Fruit fly (Drosophila melanogaster) whole organism, embryonic: Measurements from ENCODE around the gene UGP.

Experiments used
- Atf-2 ChIP-seq: fragments of 200-800 bp; sonication (Bioruptor generic); optimal IDR thresholded peaks from 2 replicates; lab custom pipeline; 2016; ENCODE audit warnings: missing biosample characterization, missing genetic modification characterization
- CG10267 ChIP-seq: fragments of 200-800 bp; sonication (Bioruptor generic); optimal IDR thresholded peaks from 2 replicates; lab custom pipeline; 2018; ENCODE audit warnings: missing biosample characterization, mild to moderate bottlenecking, missing genetic modification characterization, moderate library complexity
- CG11093 ChIP-seq: fragments of 200-800 bp; sonication (Bioruptor generic); IDR thresholded peaks from 3 replicates; pipeline ENCODE4 v1.3.6; 2022; ENCODE audit warnings: missing biosample characterization, missing genetic modification characterization
- CG11695 ChIP-seq: fragments of 200-800 bp; sonication (Bioruptor generic); IDR thresholded peaks from 3 replicates; pipeline ENCODE4 v1.3.6; 2022; ENCODE audit warnings: missing biosample characterization, missing genetic modification characterization
- CG14710 ChIP-seq: fragments of 200-800 bp; sonication (Bioruptor generic); optimal IDR thresholded peaks from 3 replicates; lab custom pipeline; 2019; ENCODE audit warnings: missing biosample characterization, mild to moderate bottlenecking, missing genetic modification characterization, moderate library complexity
- CG15479 ChIP-seq: fragments of 200-800 bp; sonication (Bioruptor generic); optimal IDR thresholded peaks from 3 replicates; lab custom pipeline; 2019; ENCODE audit warnings: missing biosample characterization, mild to moderate bottlenecking, missing genetic modification characterization, moderate library complexity
- CG16779 ChIP-seq: fragments of 200-800 bp; sonication (Bioruptor generic); IDR thresholded peaks from 2 replicates; pipeline ENCODE4 v1.3.6; 2022; ENCODE audit warnings: missing biosample characterization, missing genetic modification characterization
- CG18262 ChIP-seq: fragments of 200-800 bp; optimal IDR thresholded peaks from 3 replicates; lab custom pipeline; 2019; ENCODE audit warnings: missing biosample characterization, mild to moderate bottlenecking, missing genetic modification characterization, moderate library complexity
- CG2199 ChIP-seq: fragments of 200-800 bp; sonication (Bioruptor generic); IDR thresholded peaks from 3 replicates; pipeline ENCODE4 v1.3.6; 2022; ENCODE audit warnings: missing biosample characterization, missing genetic modification characterization
- CG30020 ChIP-seq: fragments of 200-800 bp; optimal IDR thresholded peaks from 2 replicates; lab custom pipeline; 2019; ENCODE audit warnings: missing biosample characterization, mild to moderate bottlenecking, missing genetic modification characterization, moderate library complexity
- CG31441 ChIP-seq: fragments of 200-800 bp; sonication (Bioruptor generic); IDR thresholded peaks from 2 replicates; pipeline ENCODE4 v1.3.6; 2022; ENCODE audit warnings: missing biosample characterization, missing genetic modification characterization
- CG3163 ChIP-seq: fragments of 200-800 bp; sonication (Bioruptor generic); optimal IDR thresholded peaks from 3 replicates; lab custom pipeline; 2016; ENCODE audit warnings: missing biosample characterization, missing genetic modification characterization
- CG32532 ChIP-seq: fragments of 200-800 bp; sonication (Bioruptor generic); IDR thresholded peaks from 2 replicates; pipeline ENCODE4 v1.3.6; 2022; ENCODE audit warnings: missing biosample characterization, missing genetic modification characterization
- CG3726 ChIP-seq: fragments of 200-800 bp; sonication (Bioruptor generic); IDR thresholded peaks from 3 replicates; pipeline ENCODE4, ENCODE4 v1.3.6; 2022; ENCODE audit warnings: missing biosample characterization, missing genetic modification characterization
- CG3838 ChIP-seq: fragments of 200-800 bp; sonication (Bioruptor generic); optimal IDR thresholded peaks from 3 replicates; lab custom pipeline; 2016; ENCODE audit warnings: missing biosample characterization, missing genetic modification characterization
- CG4360 ChIP-seq: fragments of 200-800 bp; sonication (Bioruptor generic); IDR thresholded peaks from 2 replicates; pipeline ENCODE4 v1.3.6; 2022; ENCODE audit warnings: missing biosample characterization, missing genetic modification characterization
- CG4617 ChIP-seq: fragments of 200-800 bp; sonication (Bioruptor generic); optimal IDR thresholded peaks from 3 replicates; lab custom pipeline; 2016; ENCODE audit warnings: missing biosample characterization, missing genetic modification characterization, borderline replicate concordance
- CG5180 ChIP-seq: fragments of 200-800 bp; sonication (Bioruptor generic); optimal IDR thresholded peaks from 3 replicates; lab custom pipeline; 2017; ENCODE audit warnings: missing biosample characterization, missing genetic modification characterization, mild to moderate bottlenecking, moderate library complexity, missing genetic modification reagents
- CG6654 ChIP-seq: fragments of 200-800 bp; sonication (Bioruptor generic); optimal IDR thresholded peaks from 2 replicates; lab custom pipeline; 2017; ENCODE audit warnings: missing biosample characterization, mild to moderate bottlenecking, missing genetic modification characterization
- CG7745 ChIP-seq: fragments of 200-800 bp; sonication (Bioruptor generic); optimal IDR thresholded peaks from 2 replicates; lab custom pipeline; 2018; ENCODE audit warnings: missing biosample characterization, mild to moderate bottlenecking, missing genetic modification characterization, moderate library complexity
- Chrac-16 ChIP-seq: fragments of 200-800 bp; sonication (Bioruptor generic); optimal IDR thresholded peaks from 3 replicates; lab custom pipeline; 2016; ENCODE audit warnings: missing biosample characterization, missing genetic modification characterization
- Ets65A ChIP-seq: fragments of 200-800 bp; sonication (Bioruptor generic); peaks from one replicate; lab custom pipeline; 2016; ENCODE audit warnings: missing biosample characterization, missing genetic modification characterization
- HLH54F ChIP-seq: fragments of 200-800 bp; sonication (Bioruptor generic); optimal IDR thresholded peaks from 3 replicates; lab custom pipeline; 2016; ENCODE audit warnings: missing biosample characterization, missing genetic modification characterization
- Lpt ChIP-seq: fragments of >200 bp; optimal IDR thresholded peaks from 2 replicates; lab custom pipeline; 2018; ENCODE audit warnings: missing biosample characterization, missing genetic modification characterization
- Mad ChIP-seq: fragments of 200-800 bp; sonication (Bioruptor generic); optimal IDR thresholded peaks from 2 replicates; lab custom pipeline; 2016; ENCODE audit warnings: missing biosample characterization, missing genetic modification characterization
- Mrtf ChIP-seq: fragments of 200-800 bp; sonication (Bioruptor generic); IDR thresholded peaks from 3 replicates; pipeline ENCODE4 v1.3.6; 2022; ENCODE audit warnings: missing biosample characterization, missing genetic modification characterization
- Neu2 ChIP-seq: fragments of 200-800 bp; sonication (Bioruptor generic); optimal IDR thresholded peaks from 3 replicates; lab custom pipeline; 2016; ENCODE audit warnings: missing biosample characterization, missing genetic modification characterization, borderline replicate concordance
- Nf-YA ChIP-seq: fragments of 200-800 bp; sonication (Bioruptor generic); IDR thresholded peaks from 2 replicates; pipeline ENCODE4 v1.3.6; 2022; ENCODE audit warnings: missing biosample characterization, missing genetic modification characterization
- Nf-YB ChIP-seq: fragments of 200-800 bp; sonication (Bioruptor generic); optimal IDR thresholded peaks from 3 replicates; lab custom pipeline; 2019; ENCODE audit warnings: missing biosample characterization, mild to moderate bottlenecking, missing genetic modification characterization, moderate library complexity
- Ssrp ChIP-seq: fragments of 200-800 bp; sonication (Bioruptor generic); optimal IDR thresholded peaks from 2 replicates; lab custom pipeline; 2018; ENCODE audit warnings: missing biosample characterization, mild to moderate bottlenecking, missing genetic modification characterization, moderate library complexity
- Usf ChIP-seq: fragments of 200-800 bp; sonication (Bioruptor generic); optimal IDR thresholded peaks from 2 replicates; lab custom pipeline; 2017; ENCODE audit warnings: missing genotype, missing biosample characterization, missing genetic modification characterization
- Xbp1 ChIP-seq: fragments of 200-800 bp; sonication (Bioruptor generic); optimal IDR thresholded peaks from 3 replicates; lab custom pipeline; 2016; ENCODE audit warnings: missing biosample characterization, mild to moderate bottlenecking, missing genetic modification characterization
- ac ChIP-seq: fragments of 200-800 bp; sonication (Bioruptor generic); optimal IDR thresholded peaks from 3 replicates; lab custom pipeline; 2017; ENCODE audit warnings: missing biosample characterization, mild to moderate bottlenecking, missing genetic modification characterization
- ase ChIP-seq: fragments of 200-800 bp; sonication (Bioruptor generic); IDR thresholded peaks from 3 replicates; pipeline ENCODE4 v1.3.6; 2022; ENCODE audit warnings: missing biosample characterization, missing genetic modification characterization
- az2 ChIP-seq: fragments of 200-800 bp; sonication (Bioruptor generic); optimal IDR thresholded peaks from 3 replicates; lab custom pipeline; 2016; ENCODE audit warnings: missing biosample characterization, missing genetic modification characterization
- corto ChIP-seq: fragments of 200-800 bp; sonication (Bioruptor generic); optimal IDR thresholded peaks from 2 replicates; lab custom pipeline; 2016; ENCODE audit warnings: missing biosample characterization, mild to moderate bottlenecking, missing genetic modification characterization, moderate library complexity
- dm ChIP-seq: fragments of 200-800 bp; sonication (Bioruptor generic); optimal IDR thresholded peaks from 3 replicates; lab custom pipeline; 2016; ENCODE audit warnings: missing biosample characterization, missing genetic modification characterization
- emc ChIP-seq: fragments of 200-800 bp; sonication (Bioruptor generic); optimal IDR thresholded peaks from 2 replicates; lab custom pipeline; 2016; ENCODE audit warnings: missing biosample characterization, missing genetic modification characterization
- insv ChIP-seq, 2 experiments: fragments of 200-800 bp; sonication (Bioruptor generic); optimal IDR thresholded peaks; 3 replicates each; lab custom pipeline; 2016 to 2018; ENCODE audit warnings: missing biosample characterization in 2 of 2, missing genetic modification characterization in 2 of 2
- maf-S ChIP-seq: fragments of 200-800 bp; sonication (Bioruptor generic); optimal IDR thresholded peaks from 2 replicates; lab custom pipeline; 2016; ENCODE audit warnings: missing biosample characterization, missing genetic modification characterization
- nerfin-2 ChIP-seq: fragments of 200-800 bp; sonication (Bioruptor generic); IDR thresholded peaks from 2 replicates; pipeline ENCODE4 v1.3.6; 2022; ENCODE audit warnings: missing biosample characterization, missing genetic modification characterization; ENCODE audit not compliant: partially characterized antibody
- p53 ChIP-seq: fragments of 200-800 bp; sonication (Bioruptor generic); optimal IDR thresholded peaks from 2 replicates; lab custom pipeline; 2016; ENCODE audit warnings: missing biosample characterization, missing genetic modification characterization
- pfk ChIP-seq: fragments of 200-800 bp; sonication (Bioruptor generic); optimal IDR thresholded peaks from 2 replicates; lab custom pipeline; 2018; ENCODE audit warnings: missing biosample characterization, mild to moderate bottlenecking, missing genetic modification characterization, moderate library complexity
- phol ChIP-seq: fragments of 200-800 bp; sonication (Bioruptor generic); optimal IDR thresholded peaks from 3 replicates; lab custom pipeline; 2018; ENCODE audit warnings: missing biosample characterization, mild to moderate bottlenecking, missing genetic modification characterization, moderate library complexity
- repo ChIP-seq: fragments of 200-800 bp; sonication (Bioruptor generic); optimal IDR thresholded peaks from 2 replicates; lab custom pipeline; 2016; ENCODE audit warnings: missing biosample characterization, missing genetic modification characterization
- scrt ChIP-seq: fragments of 200-800 bp; sonication (Bioruptor generic); optimal IDR thresholded peaks from 2 replicates; lab custom pipeline; 2018; ENCODE audit warnings: missing biosample characterization, mild to moderate bottlenecking, missing genetic modification characterization, moderate library complexity
- sima ChIP-seq: fragments of 200-800 bp; sonication (Bioruptor generic); optimal IDR thresholded peaks from 2 replicates; lab custom pipeline; 2016; ENCODE audit warnings: missing biosample characterization, missing genetic modification characterization
- sr ChIP-seq: fragments of 200-800 bp; sonication (Bioruptor generic); IDR thresholded peaks from 3 replicates; pipeline ENCODE4 v1.3.6; 2022; ENCODE audit warnings: missing biosample characterization, missing genetic modification characterization
- z ChIP-seq: fragments of 200-800 bp; sonication (Bioruptor generic); IDR thresholded peaks from 3 replicates; pipeline ENCODE4 v1.3.6; 2022; ENCODE audit warnings: missing biosample characterization, missing genetic modification characterization
- zf30C ChIP-seq: fragments of 200-800 bp; sonication (Bioruptor generic); optimal IDR thresholded peaks from 3 replicates; lab custom pipeline; 2018; ENCODE audit warnings: missing biosample characterization, mild to moderate bottlenecking, missing genetic modification characterization

UGP gene

DNA sequence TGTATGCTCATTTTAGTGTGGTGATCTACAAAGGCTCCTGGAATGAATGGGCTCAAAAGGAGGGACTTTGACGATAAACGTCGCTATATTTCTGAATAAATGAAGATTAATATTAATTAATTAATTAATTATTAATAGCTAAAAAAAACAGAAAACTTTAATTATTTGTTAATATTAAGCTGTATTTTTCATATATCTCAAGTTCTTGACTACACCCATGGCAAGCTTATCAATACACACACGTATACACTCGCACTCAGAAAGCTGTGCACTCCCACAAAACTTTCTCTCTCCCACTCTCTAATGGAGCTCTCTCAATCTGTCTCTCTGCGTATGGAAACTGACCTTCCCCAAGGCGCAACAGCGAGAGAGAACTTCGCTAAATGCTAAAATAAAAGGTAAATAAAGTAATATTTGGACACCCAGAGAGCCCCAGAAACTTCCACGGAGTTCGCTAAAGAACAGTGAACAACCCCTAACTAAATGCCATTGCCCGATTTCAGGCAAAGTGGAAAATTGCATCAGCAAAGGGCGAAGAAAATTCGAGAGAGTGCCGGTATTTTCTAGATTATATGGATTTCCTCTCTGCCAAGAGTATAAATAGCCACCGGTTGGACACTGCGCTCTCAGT lies 14.8 kb upstream of the UGP start (continued):
- TF ChIP-seq HLH54F (GFP tag; lab: Kevin White, UChicago) (no peak), CG5180 (GFP tag; lab: Kevin White, UChicago) (peak; percentile 52), dm (GFP tag; lab: Kevin White, UChicago) (no peak), Xbp1 (GFP tag; lab: Kevin White, UChicago) (peak; percentile 73), CG32532 (GFP tag; lab: Robert Waterston, UW) (peak; percentile 84), nerfin-2 (GFP tag; lab: Robert Waterston, UW) (no peak), Lpt (GFP tag; lab: Kevin White, UChicago) (no peak), CG3838 (no peak), CG3163 (GFP tag; lab: Kevin White, UChicago) (no peak), CG18262 (tag; lab: Kevin White, UChicago) (peak; percentile 65), insv (GFP tag; optimal IDR thresholded peaks at IDR 0.05; lab: Kevin White, UChicago) (no peak), phol (tag; lab: Kevin White, UChicago) (peak; percentile 68), CG11695 (peak; percentile 89), ase (GFP tag; lab: Robert Waterston, UW) (peak; percentile 51; the same call in 1 of the 3 replicates), z (GFP tag; lab: Robert Waterston, UW) (0 out of 3 replicates have a peak, but pooled peaks have one; percentile 7), az2 (GFP tag; lab: Kevin White, UChicago) (peak; percentile 66), CG16779 (GFP tag; lab: Robert Waterston, UW) (no peak), CG6654 (GFP tag; lab: Kevin White, UChicago) (no peak), Atf-2 (GFP tag; lab: Kevin White, UChicago) (no peak), Usf (no peak), Nf-YA (GFP tag; lab: Robert Waterston, UW) (peak; percentile 28; the same call in 1 of the 2 replicates), zf30C (no peak), CG4360 (0 out of 2 replicates have a peak, but pooled peaks have one; percentile 38), CG11093 (GFP tag; lab: Robert Waterston, UW) (peak; percentile 53; the same call in 1 of the 3 replicates), scrt (GFP tag; lab: Kevin White, UChicago) (peak; percentile 94), Mrtf (GFP tag; lab: Robert Waterston, UW) (peak; percentile 18; the same call in 1 of the 3 replicates), Neu2 (no peak), emc (no peak), CG30020 (tag; lab: Kevin White, UChicago) (no peak), CG10267 (peak; percentile 61), pfk (GFP tag; lab: Kevin White, UChicago) (no peak), CG4617 (GFP tag; lab: Kevin White, UChicago) (no peak), sr (GFP tag; lab: Robert Waterston, UW) (peak; percentile 23; the same call in 1 of the 3 replicates), p53 (GFP tag; lab: Kevin White, UChicago) (no peak), Chrac-16 (GFP tag; lab: Kevin White, UChicago) (peak; percentile 17), CG3726 (GFP tag; lab: Robert Waterston, UW) (0 out of 3 replicates have a peak, but pooled peaks have one; percentile 40), corto (GFP tag; lab: Kevin White, UChicago) (peak; percentile 5), CG7745 (no peak), ac (GFP tag; lab: Kevin White, UChicago) (no peak), repo (no peak), Mad (GFP tag; lab: Kevin White, UChicago) (peak; percentile 47), Ets65A (GFP tag; lab: Kevin White, UChicago) (no peak), maf-S (GFP tag; lab: Kevin White, UChicago) (no peak), Ssrp (tag; lab: Kevin White, UChicago) (peak; percentile 54), Nf-YB (GFP tag; lab: Kevin White, UChicago) (peak; percentile 30), CG31441 (GFP tag; lab: Robert Waterston, UW) (peak; percentile 75), CG15479 (GFP tag; lab: Kevin White, UChicago) (peak; percentile 13), CG2199 (GFP tag; lab: Robert Waterston, UW) (no peak), CG14710 (tag; lab: Kevin White, UChicago) (peak; percentile 60), sima (GFP tag; lab: Kevin White, UChicago) (no peak)
